Worm (Caenorhabditis elegans) whole organism, L2 larva: ENCODE measurements around the gene txt-19.

ENCODE experiments used
- C34F6.9 ChIP-seq: fragments of 150-350 bp; optimal IDR thresholded peaks from 2 replicates; lab custom pipeline; 2014; ENCODE audit warnings: missing biosample characterization, missing genetic modification characterization
- F13H6.1 ChIP-seq: sonication (generic microtip); optimal IDR thresholded peaks from 2 replicates; lab custom pipeline; 2016; ENCODE audit warnings: missing genetic modification characterization, missing compliant biosample characterization
- R02D3.7 ChIP-seq: fragments of 150-350 bp; optimal IDR thresholded peaks from 2 replicates; lab custom pipeline; 2014; ENCODE audit warnings: missing biosample characterization, missing genetic modification characterization
- Y55F3AM.14 ChIP-seq: fragments of 200-800 bp; sonication (Bioruptor generic); optimal IDR thresholded peaks from 2 replicates; lab custom pipeline; 2018; ENCODE audit warnings: mild to moderate bottlenecking, missing genetic modification characterization, missing compliant biosample characterization
- ZK546.5 ChIP-seq: sonication (generic microtip); optimal IDR thresholded peaks from 2 replicates; lab custom pipeline; 2017; ENCODE audit warnings: missing biosample characterization, missing genetic modification characterization
- alr-1 ChIP-seq: fragments of 150-350 bp; optimal IDR thresholded peaks from 2 replicates; lab custom pipeline; 2014; ENCODE audit warnings: missing biosample characterization, missing genetic modification characterization
- aly-2 ChIP-seq: fragments of 150-350 bp; optimal IDR thresholded peaks from 2 replicates; lab custom pipeline; 2014; ENCODE audit warnings: missing biosample characterization, missing genetic modification characterization
- ama-1 ChIP-seq: fragments of 150-350 bp; optimal IDR thresholded peaks from 2 replicates; lab custom pipeline; 2018; ENCODE audit warnings: inconsistent platforms
- blmp-1 ChIP-seq: sonication (generic microtip); optimal IDR thresholded peaks from 2 replicates; lab custom pipeline; 2017; ENCODE audit warnings: missing genetic modification characterization, mild to moderate bottlenecking, missing compliant biosample characterization, antibody characterized with exemption, moderate library complexity; ENCODE audit not compliant: insufficient read depth
- ceh-16 ChIP-seq: fragments of 150-350 bp; optimal IDR thresholded peaks from 2 replicates; lab custom pipeline; 2014; ENCODE audit warnings: missing biosample characterization, missing genetic modification characterization
- ceh-82 ChIP-seq: fragments of 150-350 bp; optimal IDR thresholded peaks from 2 replicates; lab custom pipeline; 2014; ENCODE audit warnings: missing biosample characterization, missing genetic modification characterization
- crh-2 ChIP-seq: sonication (generic microtip); optimal IDR thresholded peaks from 2 replicates; lab custom pipeline; 2017; ENCODE audit warnings: missing biosample characterization, missing genetic modification characterization
- dmd-4 ChIP-seq: sonication (generic microtip); optimal IDR thresholded peaks from 2 replicates; lab custom pipeline; 2017; ENCODE audit warnings: missing biosample characterization, missing genetic modification characterization
- egl-27 ChIP-seq: sonication (generic microtip); optimal IDR thresholded peaks from 3 replicates; lab custom pipeline; 2017; ENCODE audit warnings: missing biosample characterization, missing genetic modification reagents, missing genetic modification characterization
- elt-1 ChIP-seq: fragments of 150-350 bp; optimal IDR thresholded peaks from 2 replicates; lab custom pipeline; 2014; ENCODE audit warnings: missing biosample characterization, missing genetic modification characterization
- elt-3 ChIP-seq: sonication (generic microtip); optimal IDR thresholded peaks from 2 replicates; lab custom pipeline; 2017; ENCODE audit warnings: missing biosample characterization, missing genetic modification characterization
- fos-1 ChIP-seq: fragments of 150-350 bp; optimal IDR thresholded peaks from 2 replicates; lab custom pipeline; 2014; ENCODE audit warnings: missing biosample characterization, missing genetic modification characterization
- gmeb-1 ChIP-seq: fragments of 150-350 bp; optimal IDR thresholded peaks from 2 replicates; lab custom pipeline; 2014; ENCODE audit warnings: missing biosample characterization, missing genetic modification characterization
- lin-11 ChIP-seq: fragments of 150-350 bp; sonication (generic microtip); optimal IDR thresholded peaks from 2 replicates; lab custom pipeline; 2014; ENCODE audit warnings: missing biosample characterization, missing genetic modification characterization, inconsistent platforms, mixed read lengths
- lin-13 ChIP-seq: fragments of 150-350 bp; optimal IDR thresholded peaks from 2 replicates; lab custom pipeline; 2014; ENCODE audit warnings: missing biosample characterization, missing genetic modification reagents, missing genetic modification characterization
- lin-39 ChIP-seq: fragments of 150-350 bp; optimal IDR thresholded peaks from 2 replicates; lab custom pipeline; 2014; ENCODE audit warnings: missing biosample characterization, missing genetic modification reagents, missing genetic modification characterization
- lsy-2 ChIP-seq, 2 experiments: fragments of 150-350 bp in 1 of 2; sonication (generic microtip) in 1 of 2; optimal IDR thresholded peaks; 2 replicates each; lab custom pipeline; 2014 to 2017; ENCODE audit warnings: missing biosample characterization in 2 of 2, missing genetic modification characterization in 2 of 2
- mab-5 ChIP-seq: fragments of 150-350 bp; optimal IDR thresholded peaks from 2 replicates; lab custom pipeline; 2014; ENCODE audit warnings: missing biosample characterization, missing genetic modification characterization
- mbf-1 ChIP-seq: sonication (generic microtip); optimal IDR thresholded peaks from 2 replicates; lab custom pipeline; 2017; ENCODE audit warnings: missing biosample characterization, missing genetic modification characterization
- mdl-1 ChIP-seq, 2 experiments: fragments of 150-350 bp in 1 of 2; sonication (generic microtip) in 1 of 2; optimal IDR thresholded peaks; 2 replicates each; lab custom pipeline; 2017; ENCODE audit warnings: missing biosample characterization in 2 of 2, missing genetic modification characterization in 2 of 2
- nhr-10 ChIP-seq: sonication (generic microtip); optimal IDR thresholded peaks from 2 replicates; lab custom pipeline; 2017; ENCODE audit warnings: missing biosample characterization, missing genetic modification characterization
- nhr-11 ChIP-seq: fragments of 150-350 bp; optimal IDR thresholded peaks from 2 replicates; lab custom pipeline; 2014; ENCODE audit warnings: missing biosample characterization, missing genetic modification characterization
- nhr-12 ChIP-seq: fragments of 150-350 bp; optimal IDR thresholded peaks from 2 replicates; lab custom pipeline; 2014; ENCODE audit warnings: missing biosample characterization, missing genetic modification characterization
- nhr-129 ChIP-seq: fragments of 150-350 bp; optimal IDR thresholded peaks from 2 replicates; lab custom pipeline; 2014; ENCODE audit warnings: missing biosample characterization, missing genetic modification characterization
- nhr-21 ChIP-seq: fragments of 150-350 bp; optimal IDR thresholded peaks from 2 replicates; lab custom pipeline; 2014; ENCODE audit warnings: missing biosample characterization, missing genetic modification characterization
- nhr-23 ChIP-seq: fragments of 150-350 bp; optimal IDR thresholded peaks from 2 replicates; lab custom pipeline; 2014; ENCODE audit warnings: missing biosample characterization, missing genetic modification reagents, missing genetic modification characterization
- nhr-237 ChIP-seq: fragments of 150-350 bp; optimal IDR thresholded peaks from 2 replicates; lab custom pipeline; 2014; ENCODE audit warnings: missing biosample characterization, missing genetic modification characterization
- nhr-25 ChIP-seq: fragments of 150-350 bp; sonication (generic microtip); optimal IDR thresholded peaks from 3 replicates; lab custom pipeline; 2014; ENCODE audit warnings: missing biosample characterization, missing genetic modification characterization
- nhr-6 ChIP-seq: fragments of 150-350 bp; optimal IDR thresholded peaks from 2 replicates; lab custom pipeline; 2014; ENCODE audit warnings: missing biosample characterization, missing genetic modification characterization
- nhr-77 ChIP-seq: fragments of 150-350 bp; optimal IDR thresholded peaks from 2 replicates; lab custom pipeline; 2014; ENCODE audit warnings: missing biosample characterization, missing genetic modification characterization
- peb-1 ChIP-seq: fragments of 150-350 bp; optimal IDR thresholded peaks from 2 replicates; lab custom pipeline; 2014; ENCODE audit warnings: missing biosample characterization, missing genetic modification characterization
- sem-4 ChIP-seq: fragments of 150-350 bp; optimal IDR thresholded peaks from 2 replicates; lab custom pipeline; 2014; ENCODE audit warnings: missing biosample characterization, missing genetic modification reagents, missing genetic modification characterization
- skn-1 ChIP-seq: sonication (generic microtip); optimal IDR thresholded peaks from 2 replicates; lab custom pipeline; 2017; ENCODE audit warnings: missing biosample characterization, missing genetic modification characterization
- sma-3 ChIP-seq: sonication (generic microtip); optimal IDR thresholded peaks from 2 replicates; lab custom pipeline; 2016; ENCODE audit warnings: missing genetic modification reagents, missing genetic modification characterization, missing compliant biosample characterization
- sma-9 ChIP-seq, 2 experiments: fragments of 150-350 bp in 1 of 2; sonication (generic microtip) in 1 of 2; optimal IDR thresholded peaks; 2 replicates each; lab custom pipeline; 2014 to 2016; ENCODE audit warnings: missing genetic modification characterization in 2 of 2, mild to moderate bottlenecking in 1 of 2, missing biosample characterization in 1 of 2, missing compliant biosample characterization in 1 of 2, missing genetic modification reagents in 1 of 2, moderate library complexity in 1 of 2
- snpc-4 ChIP-seq: fragments of 150-350 bp; optimal IDR thresholded peaks from 2 replicates; lab custom pipeline; 2014; ENCODE audit warnings: missing biosample characterization, missing genetic modification characterization
- unc-39 ChIP-seq: fragments of 150-350 bp; optimal IDR thresholded peaks from 2 replicates; lab custom pipeline; 2014; ENCODE audit warnings: missing biosample characterization, missing genetic modification characterization
- unc-55 ChIP-seq: fragments of 150-350 bp; sonication (generic microtip); optimal IDR thresholded peaks from 3 replicates; lab custom pipeline; 2014; ENCODE audit warnings: missing biosample characterization, missing genetic modification reagents, missing genetic modification characterization
- unc-62 ChIP-seq: fragments of 150-350 bp; optimal IDR thresholded peaks from 2 replicates; lab custom pipeline; 2014; ENCODE audit warnings: missing biosample characterization, missing genetic modification reagents, missing genetic modification characterization
- zag-1 ChIP-seq: fragments of 150-350 bp; optimal IDR thresholded peaks from 2 replicates; lab custom pipeline; 2014; ENCODE audit warnings: missing biosample characterization, missing genetic modification characterization
- ztf-1 ChIP-seq: fragments of 200-800 bp; sonication (Bioruptor generic); conservative IDR thresholded peaks from 2 replicates; pipeline ENCODE4 v1.3.6; 2022; ENCODE audit warnings: missing genetic modification characterization, missing compliant biosample characterization
- ztf-11 ChIP-seq: sonication (generic microtip); optimal IDR thresholded peaks from 2 replicates; lab custom pipeline; 2017; ENCODE audit warnings: missing biosample characterization, missing genetic modification characterization
- ztf-4 ChIP-seq: fragments of 150-350 bp; optimal IDR thresholded peaks from 2 replicates; lab custom pipeline; 2014; ENCODE audit warnings: missing biosample characterization, missing genetic modification characterization

Gene txt-19

ce11 chrIV:12845596-12845995 lies at the start of gene txt-19:
txt-19 (plus strand) TSS chrIV:12845899.
- TF ChIP-seq snpc-4 (tag; lab: Kevin White, UChicago), result no peak
- no peak for TF ChIP-seq nhr-6 (tag; lab: Kevin White, UChicago)
- TF ChIP-seq lin-39 (tag; lab: Kevin White, UChicago), result no peak
- no peak for TF ChIP-seq egl-27 (tag; lab: Kevin White, UChicago)
- TF ChIP-seq aly-2, result no peak
- no peak for TF ChIP-seq fos-1
- TF ChIP-seq unc-62 (GFP tag; lab: Kevin White, UChicago), result no peak
- TF ChIP-seq alr-1 (tag; lab: Kevin White, UChicago), result no peak
- TF ChIP-seq mab-5, result no peak
- TF ChIP-seq sma-3 (GFP tag; lab: Kevin White, UChicago), result no peak
- no peak for TF ChIP-seq peb-1 (tag; lab: Kevin White, UChicago)
- no peak for TF ChIP-seq skn-1
- TF ChIP-seq ztf-4, result no peak
- TF ChIP-seq ceh-82 (tag; lab: Kevin White, UChicago), result no peak
- no peak for TF ChIP-seq nhr-237 (tag; lab: Kevin White, UChicago)
- no peak for TF ChIP-seq nhr-10
- no peak for TF ChIP-seq ama-1
- no peak for TF ChIP-seq blmp-1 (tag; lab: Kevin White, UChicago)
- no peak for TF ChIP-seq ZK546.5 (tag; lab: Kevin White, UChicago)
- TF ChIP-seq ceh-16 (tag; lab: Kevin White, UChicago), result no peak
- no peak for TF ChIP-seq R02D3.7 (tag; lab: Kevin White, UChicago)
- no peak for TF ChIP-seq nhr-12 (tag; lab: Kevin White, UChicago)
- no peak for TF ChIP-seq unc-39
- TF ChIP-seq nhr-21 (tag; lab: Kevin White, UChicago), result no peak
- TF ChIP-seq unc-55 (GFP tag; lab: Kevin White, UChicago), result peak; percentile 44
- TF ChIP-seq sma-9 (GFP tag; optimal IDR thresholded peaks at IDR 0.05; lab: Kevin White, UChicago), result peak; percentile 30
- no peak for TF ChIP-seq sma-9 (tag; optimal IDR thresholded peaks at IDR 0.05; lab: Kevin White, UChicago)
- TF ChIP-seq nhr-77 (tag; lab: Kevin White, UChicago), result no peak
- no peak for TF ChIP-seq ztf-11 (tag; lab: Kevin White, UChicago)
- TF ChIP-seq elt-3 (tag; lab: Kevin White, UChicago), result no peak
- peak; percentile 6 for TF ChIP-seq lin-11 (tag; lab: Kevin White, UChicago)
- TF ChIP-seq elt-1 (tag; lab: Kevin White, UChicago), result no peak
- peak in 1 of 2 experiments; percentile 18 for TF ChIP-seq lsy-2 (tag; optimal IDR thresholded peaks at IDR 0.05; lab: Kevin White, UChicago)
- no peak for TF ChIP-seq nhr-25 (tag; lab: Kevin White, UChicago)
- peak; percentile 41 for TF ChIP-seq C34F6.9 (tag; lab: Kevin White, UChicago)
- peak; percentile 8 for TF ChIP-seq lin-13 (GFP tag; lab: Kevin White, UChicago)
- TF ChIP-seq Y55F3AM.14 (GFP tag; lab: Kevin White, UChicago), result no peak
- TF ChIP-seq zag-1 (tag; lab: Kevin White, UChicago), result no peak
- TF ChIP-seq gmeb-1 (tag; lab: Kevin White, UChicago), result no peak
- no peak for TF ChIP-seq nhr-23 (tag; lab: Kevin White, UChicago)
- no peak for TF ChIP-seq nhr-11 (tag; lab: Kevin White, UChicago)
- TF ChIP-seq nhr-129 (tag; lab: Kevin White, UChicago), result peak; percentile 18
- no peak for TF ChIP-seq dmd-4 (tag; lab: Kevin White, UChicago)
- TF ChIP-seq F13H6.1 (tag; lab: Kevin White, UChicago), result peak; percentile 28
- peak; percentile 12 for TF ChIP-seq crh-2
- TF ChIP-seq mdl-1 (tag; optimal IDR thresholded peaks at IDR 0.05; lab: Kevin White, UChicago), result no peak
- TF ChIP-seq mbf-1 (tag; lab: Kevin White, UChicago), result no peak
- no peak for TF ChIP-seq sem-4 (tag; lab: Kevin White, UChicago)
- TF ChIP-seq ztf-1, result no peak
